Worm (Caenorhabditis elegans) whole organism, L2 larva: Measurements from ENCODE around the gene cest-34.

Source experiments
- C34F6.9 ChIP-seq: fragments of 150-350 bp; optimal IDR thresholded peaks from 2 replicates; lab custom pipeline; 2014; ENCODE audit warnings: missing biosample characterization, missing genetic modification characterization
- F13H6.1 ChIP-seq: sonication (generic microtip); optimal IDR thresholded peaks from 2 replicates; lab custom pipeline; 2016; ENCODE audit warnings: missing genetic modification characterization, missing compliant biosample characterization
- R02D3.7 ChIP-seq: fragments of 150-350 bp; optimal IDR thresholded peaks from 2 replicates; lab custom pipeline; 2014; ENCODE audit warnings: missing biosample characterization, missing genetic modification characterization
- Y55F3AM.14 ChIP-seq: fragments of 200-800 bp; sonication (Bioruptor generic); optimal IDR thresholded peaks from 2 replicates; lab custom pipeline; 2018; ENCODE audit warnings: mild to moderate bottlenecking, missing genetic modification characterization, missing compliant biosample characterization
- ZK546.5 ChIP-seq: sonication (generic microtip); optimal IDR thresholded peaks from 2 replicates; lab custom pipeline; 2017; ENCODE audit warnings: missing biosample characterization, missing genetic modification characterization
- alr-1 ChIP-seq: fragments of 150-350 bp; optimal IDR thresholded peaks from 2 replicates; lab custom pipeline; 2014; ENCODE audit warnings: missing biosample characterization, missing genetic modification characterization
- aly-2 ChIP-seq: fragments of 150-350 bp; optimal IDR thresholded peaks from 2 replicates; lab custom pipeline; 2014; ENCODE audit warnings: missing biosample characterization, missing genetic modification characterization
- ama-1 ChIP-seq: fragments of 150-350 bp; optimal IDR thresholded peaks from 2 replicates; lab custom pipeline; 2018; ENCODE audit warnings: inconsistent platforms
- blmp-1 ChIP-seq: sonication (generic microtip); optimal IDR thresholded peaks from 2 replicates; lab custom pipeline; 2017; ENCODE audit warnings: missing genetic modification characterization, mild to moderate bottlenecking, missing compliant biosample characterization, antibody characterized with exemption, moderate library complexity; ENCODE audit not compliant: insufficient read depth
- ceh-16 ChIP-seq: fragments of 150-350 bp; optimal IDR thresholded peaks from 2 replicates; lab custom pipeline; 2014; ENCODE audit warnings: missing biosample characterization, missing genetic modification characterization
- ceh-82 ChIP-seq: fragments of 150-350 bp; optimal IDR thresholded peaks from 2 replicates; lab custom pipeline; 2014; ENCODE audit warnings: missing biosample characterization, missing genetic modification characterization
- crh-2 ChIP-seq: sonication (generic microtip); optimal IDR thresholded peaks from 2 replicates; lab custom pipeline; 2017; ENCODE audit warnings: missing biosample characterization, missing genetic modification characterization
- dmd-4 ChIP-seq: sonication (generic microtip); optimal IDR thresholded peaks from 2 replicates; lab custom pipeline; 2017; ENCODE audit warnings: missing biosample characterization, missing genetic modification characterization
- egl-27 ChIP-seq: sonication (generic microtip); optimal IDR thresholded peaks from 3 replicates; lab custom pipeline; 2017; ENCODE audit warnings: missing biosample characterization, missing genetic modification reagents, missing genetic modification characterization
- elt-1 ChIP-seq: fragments of 150-350 bp; optimal IDR thresholded peaks from 2 replicates; lab custom pipeline; 2014; ENCODE audit warnings: missing biosample characterization, missing genetic modification characterization
- elt-3 ChIP-seq: sonication (generic microtip); optimal IDR thresholded peaks from 2 replicates; lab custom pipeline; 2017; ENCODE audit warnings: missing biosample characterization, missing genetic modification characterization
- fos-1 ChIP-seq: fragments of 150-350 bp; optimal IDR thresholded peaks from 2 replicates; lab custom pipeline; 2014; ENCODE audit warnings: missing biosample characterization, missing genetic modification characterization
- gmeb-1 ChIP-seq: fragments of 150-350 bp; optimal IDR thresholded peaks from 2 replicates; lab custom pipeline; 2014; ENCODE audit warnings: missing biosample characterization, missing genetic modification characterization
- lin-11 ChIP-seq: fragments of 150-350 bp; sonication (generic microtip); optimal IDR thresholded peaks from 2 replicates; lab custom pipeline; 2014; ENCODE audit warnings: missing biosample characterization, missing genetic modification characterization, inconsistent platforms, mixed read lengths
- lin-13 ChIP-seq: fragments of 150-350 bp; optimal IDR thresholded peaks from 2 replicates; lab custom pipeline; 2014; ENCODE audit warnings: missing biosample characterization, missing genetic modification reagents, missing genetic modification characterization
- lin-39 ChIP-seq: fragments of 150-350 bp; optimal IDR thresholded peaks from 2 replicates; lab custom pipeline; 2014; ENCODE audit warnings: missing biosample characterization, missing genetic modification reagents, missing genetic modification characterization
- lsy-2 ChIP-seq, 2 experiments: fragments of 150-350 bp in 1 of 2; sonication (generic microtip) in 1 of 2; optimal IDR thresholded peaks; 2 replicates each; lab custom pipeline; 2014 to 2017; ENCODE audit warnings: missing biosample characterization in 2 of 2, missing genetic modification characterization in 2 of 2
- mab-5 ChIP-seq: fragments of 150-350 bp; optimal IDR thresholded peaks from 2 replicates; lab custom pipeline; 2014; ENCODE audit warnings: missing biosample characterization, missing genetic modification characterization
- mbf-1 ChIP-seq: sonication (generic microtip); optimal IDR thresholded peaks from 2 replicates; lab custom pipeline; 2017; ENCODE audit warnings: missing biosample characterization, missing genetic modification characterization
- mdl-1 ChIP-seq, 2 experiments: fragments of 150-350 bp in 1 of 2; sonication (generic microtip) in 1 of 2; optimal IDR thresholded peaks; 2 replicates each; lab custom pipeline; 2017; ENCODE audit warnings: missing biosample characterization in 2 of 2, missing genetic modification characterization in 2 of 2
- nhr-10 ChIP-seq: sonication (generic microtip); optimal IDR thresholded peaks from 2 replicates; lab custom pipeline; 2017; ENCODE audit warnings: missing biosample characterization, missing genetic modification characterization
- nhr-11 ChIP-seq: fragments of 150-350 bp; optimal IDR thresholded peaks from 2 replicates; lab custom pipeline; 2014; ENCODE audit warnings: missing biosample characterization, missing genetic modification characterization
- nhr-12 ChIP-seq: fragments of 150-350 bp; optimal IDR thresholded peaks from 2 replicates; lab custom pipeline; 2014; ENCODE audit warnings: missing biosample characterization, missing genetic modification characterization
- nhr-129 ChIP-seq: fragments of 150-350 bp; optimal IDR thresholded peaks from 2 replicates; lab custom pipeline; 2014; ENCODE audit warnings: missing biosample characterization, missing genetic modification characterization
- nhr-21 ChIP-seq: fragments of 150-350 bp; optimal IDR thresholded peaks from 2 replicates; lab custom pipeline; 2014; ENCODE audit warnings: missing biosample characterization, missing genetic modification characterization
- nhr-23 ChIP-seq: fragments of 150-350 bp; optimal IDR thresholded peaks from 2 replicates; lab custom pipeline; 2014; ENCODE audit warnings: missing biosample characterization, missing genetic modification reagents, missing genetic modification characterization
- nhr-237 ChIP-seq: fragments of 150-350 bp; optimal IDR thresholded peaks from 2 replicates; lab custom pipeline; 2014; ENCODE audit warnings: missing biosample characterization, missing genetic modification characterization
- nhr-25 ChIP-seq: fragments of 150-350 bp; sonication (generic microtip); optimal IDR thresholded peaks from 3 replicates; lab custom pipeline; 2014; ENCODE audit warnings: missing biosample characterization, missing genetic modification characterization
- nhr-6 ChIP-seq: fragments of 150-350 bp; optimal IDR thresholded peaks from 2 replicates; lab custom pipeline; 2014; ENCODE audit warnings: missing biosample characterization, missing genetic modification characterization
- nhr-77 ChIP-seq: fragments of 150-350 bp; optimal IDR thresholded peaks from 2 replicates; lab custom pipeline; 2014; ENCODE audit warnings: missing biosample characterization, missing genetic modification characterization
- peb-1 ChIP-seq: fragments of 150-350 bp; optimal IDR thresholded peaks from 2 replicates; lab custom pipeline; 2014; ENCODE audit warnings: missing biosample characterization, missing genetic modification characterization
- sem-4 ChIP-seq: fragments of 150-350 bp; optimal IDR thresholded peaks from 2 replicates; lab custom pipeline; 2014; ENCODE audit warnings: missing biosample characterization, missing genetic modification reagents, missing genetic modification characterization
- skn-1 ChIP-seq: sonication (generic microtip); optimal IDR thresholded peaks from 2 replicates; lab custom pipeline; 2017; ENCODE audit warnings: missing biosample characterization, missing genetic modification characterization
- sma-3 ChIP-seq: sonication (generic microtip); optimal IDR thresholded peaks from 2 replicates; lab custom pipeline; 2016; ENCODE audit warnings: missing genetic modification reagents, missing genetic modification characterization, missing compliant biosample characterization
- sma-9 ChIP-seq, 2 experiments: fragments of 150-350 bp in 1 of 2; sonication (generic microtip) in 1 of 2; optimal IDR thresholded peaks; 2 replicates each; lab custom pipeline; 2014 to 2016; ENCODE audit warnings: missing genetic modification characterization in 2 of 2, mild to moderate bottlenecking in 1 of 2, missing biosample characterization in 1 of 2, missing compliant biosample characterization in 1 of 2, missing genetic modification reagents in 1 of 2, moderate library complexity in 1 of 2
- snpc-4 ChIP-seq: fragments of 150-350 bp; optimal IDR thresholded peaks from 2 replicates; lab custom pipeline; 2014; ENCODE audit warnings: missing biosample characterization, missing genetic modification characterization
- unc-39 ChIP-seq: fragments of 150-350 bp; optimal IDR thresholded peaks from 2 replicates; lab custom pipeline; 2014; ENCODE audit warnings: missing biosample characterization, missing genetic modification characterization
- unc-55 ChIP-seq: fragments of 150-350 bp; sonication (generic microtip); optimal IDR thresholded peaks from 3 replicates; lab custom pipeline; 2014; ENCODE audit warnings: missing biosample characterization, missing genetic modification reagents, missing genetic modification characterization
- unc-62 ChIP-seq: fragments of 150-350 bp; optimal IDR thresholded peaks from 2 replicates; lab custom pipeline; 2014; ENCODE audit warnings: missing biosample characterization, missing genetic modification reagents, missing genetic modification characterization
- zag-1 ChIP-seq: fragments of 150-350 bp; optimal IDR thresholded peaks from 2 replicates; lab custom pipeline; 2014; ENCODE audit warnings: missing biosample characterization, missing genetic modification characterization
- ztf-1 ChIP-seq: fragments of 200-800 bp; sonication (Bioruptor generic); conservative IDR thresholded peaks from 2 replicates; pipeline ENCODE4 v1.3.6; 2022; ENCODE audit warnings: missing genetic modification characterization, missing compliant biosample characterization
- ztf-11 ChIP-seq: sonication (generic microtip); optimal IDR thresholded peaks from 2 replicates; lab custom pipeline; 2017; ENCODE audit warnings: missing biosample characterization, missing genetic modification characterization
- ztf-4 ChIP-seq: fragments of 150-350 bp; optimal IDR thresholded peaks from 2 replicates; lab custom pipeline; 2014; ENCODE audit warnings: missing biosample characterization, missing genetic modification characterization

Gene cest-34

DNA sequence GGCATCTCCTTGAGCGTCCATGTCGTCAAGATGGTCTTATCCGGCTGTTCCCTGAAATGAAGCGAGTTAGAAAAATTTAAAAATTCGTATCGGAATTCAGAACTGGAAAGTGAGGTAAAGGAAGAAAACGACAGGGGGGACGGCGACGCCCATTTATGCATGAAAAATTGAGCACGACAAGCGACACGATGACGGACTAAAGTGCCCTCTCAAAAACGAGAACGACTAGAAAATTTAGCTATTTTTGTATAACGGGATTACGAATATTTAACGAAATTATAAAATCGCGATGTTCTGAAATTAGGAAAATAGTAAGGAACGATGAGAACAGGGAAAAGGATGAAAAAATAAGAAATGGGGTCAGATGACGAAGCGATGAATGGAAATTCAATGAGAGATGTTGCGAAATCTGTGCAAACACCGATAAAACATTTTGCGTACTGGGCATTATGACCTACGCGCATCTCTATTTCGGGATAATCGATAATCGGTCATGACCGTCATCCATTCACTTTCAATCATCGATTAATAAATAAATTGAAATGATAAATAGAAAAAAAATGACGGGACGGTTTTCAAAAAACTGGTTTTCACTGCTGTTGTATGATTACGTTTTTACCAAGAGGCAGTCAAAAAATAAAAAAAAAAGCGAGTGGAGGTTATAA, 20.0 kb upstream of the cest-34 start, which contains the start of gene snb-1:
Gene snb-1, minus strand, starts transcription at position 51 of the 665 bp plus-strand sequence.
- TF ChIP-seq unc-55 (GFP tag; lab: Kevin White, UChicago) (peak; percentile 82), blmp-1 (tag; lab: Kevin White, UChicago) (peak; percentile 87), lin-39 (no peak), nhr-237 (tag; lab: Kevin White, UChicago) (no peak), sma-3 (GFP tag; lab: Kevin White, UChicago) (peak; percentile 72), egl-27 (tag; lab: Kevin White, UChicago) (peak; percentile 12), dmd-4 (tag; lab: Kevin White, UChicago) (no peak), ztf-4 (tag; lab: Kevin White, UChicago) (no peak), ceh-82 (tag; lab: Kevin White, UChicago) (peak; percentile 87), elt-3 (tag; lab: Kevin White, UChicago) (no peak), nhr-77 (tag; lab: Kevin White, UChicago) (no peak), ZK546.5 (tag; lab: Kevin White, UChicago) (no peak), fos-1 (tag; lab: Kevin White, UChicago) (peak; percentile 51), peb-1 (tag; lab: Kevin White, UChicago) (no peak), skn-1 (tag; lab: Kevin White, UChicago) (no peak), crh-2 (peak; percentile 81), ztf-11 (no peak), nhr-21 (tag; lab: Kevin White, UChicago) (peak; percentile 62), R02D3.7 (tag; lab: Kevin White, UChicago) (no peak), lin-13 (peak; percentile 34), gmeb-1 (tag; lab: Kevin White, UChicago) (peak; percentile 66), mab-5 (peak; percentile 23), mdl-1 (tag; optimal IDR thresholded peaks at IDR 0.05; lab: Kevin White, UChicago) (no peak), C34F6.9 (tag; lab: Kevin White, UChicago) (peak; percentile 81), elt-1 (tag; lab: Kevin White, UChicago) (no peak), alr-1 (tag; lab: Kevin White, UChicago) (no peak), nhr-10 (tag; lab: Kevin White, UChicago) (no peak), nhr-12 (tag; lab: Kevin White, UChicago) (no peak), ceh-16 (no peak), Y55F3AM.14 (no peak), sem-4 (peak; percentile 38), nhr-129 (tag; lab: Kevin White, UChicago) (peak; percentile 82), sma-9 (GFP tag; optimal IDR thresholded peaks at IDR 0.05; lab: Kevin White, UChicago) (peak; percentile 73), sma-9 (tag; optimal IDR thresholded peaks at IDR 0.05; lab: Kevin White, UChicago) (no peak), F13H6.1 (tag; lab: Kevin White, UChicago) (peak; percentile 32), mbf-1 (tag; lab: Kevin White, UChicago) (no peak), nhr-25 (peak; percentile 78), lsy-2 (tag; optimal IDR thresholded peaks at IDR 0.05; lab: Kevin White, UChicago) (peak; percentile 54 to 80), zag-1 (no peak), snpc-4 (tag; lab: Kevin White, UChicago) (no peak), nhr-23 (tag; lab: Kevin White, UChicago) (no peak), lin-11 (tag; lab: Kevin White, UChicago) (no peak), aly-2 (tag; lab: Kevin White, UChicago) (no peak), ama-1 (lab: Kevin White, UChicago) (peak; percentile 11), unc-39 (tag; lab: Kevin White, UChicago) (no peak), nhr-6 (no peak), unc-62 (no peak), ztf-1 (GFP tag; lab: Robert Waterston, UW) (no peak), nhr-11 (no peak)
